Fruit fly (Drosophila melanogaster): ENCODE data around the gene CG8927.
A peak's percentile ranks its signal among the peaks of the same experiment; 100 is the strongest.

CG8927 gene

DNA sequence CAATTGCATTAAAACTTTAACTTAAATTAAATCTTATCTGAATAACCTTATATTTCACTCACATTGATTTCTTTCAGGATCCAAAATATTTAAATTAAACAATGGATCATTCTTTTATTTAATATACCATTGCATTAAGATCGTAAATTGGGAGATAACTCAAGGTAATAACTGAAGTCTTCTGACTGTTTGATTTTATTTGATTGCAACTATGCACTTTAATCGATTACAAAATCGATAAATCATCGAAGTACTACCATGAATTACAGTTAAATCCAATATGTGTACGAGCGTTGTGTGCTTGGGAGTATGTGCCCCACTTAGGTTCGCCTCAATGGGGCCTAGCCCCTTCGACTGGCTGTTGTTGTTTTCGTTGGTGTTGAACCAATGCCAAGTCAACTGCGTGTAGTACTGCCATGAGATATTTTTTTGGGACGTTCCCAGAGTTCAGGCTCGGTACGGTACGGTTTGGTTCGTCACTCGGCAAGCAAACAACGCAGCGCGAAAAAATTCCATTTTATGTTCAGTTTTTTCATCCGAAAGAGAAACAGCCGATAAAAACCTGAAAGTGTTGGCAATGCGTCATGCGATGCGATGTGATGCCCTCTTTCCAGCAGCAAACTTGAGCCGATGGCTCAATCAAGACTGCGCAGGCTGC is 31.2 kb downstream of the CG8927 start (continued):
- TF ChIP-seq CG17568 (GFP tag; optimal IDR thresholded peaks at IDR 0.05) (peak; percentile 7), Fer3 (tag; optimal IDR thresholded peaks at IDR 0.05) (no peak), lov (optimal IDR thresholded peaks at IDR 0.05) (no peak), lov (GFP tag; IDR thresholded peaks at IDR 0.05) (0 out of 3 replicates have a peak, but pooled peaks have one; percentile 55), chm (GFP tag; IDR thresholded peaks at IDR 0.05) (peak; percentile 51; the same call in 1 of the 2 replicates), CrebB (tag; optimal IDR thresholded peaks at IDR 0.05) (peak; percentile 8), CG34422 (GFP tag; IDR thresholded peaks at IDR 0.05) (no peak), CG10274 (GFP tag; optimal IDR thresholded peaks at IDR 0.05) (no peak), CG6765 (GFP tag; optimal IDR thresholded peaks at IDR 0.05) (no peak), CG1647 (GFP tag; optimal IDR thresholded peaks at IDR 0.05) (no peak), CG17802 (tag; optimal IDR thresholded peaks at IDR 0.05) (no peak), sens (GFP tag) (peak; percentile 40), org-1 (GFP tag; optimal IDR thresholded peaks at IDR 0.05) (peak; percentile 5), E2f2 (GFP tag; IDR thresholded peaks at IDR 0.05) (0 out of 2 replicates have a peak, but pooled peaks have one; percentile 10), bowl (GFP tag; IDR thresholded peaks at IDR 0.05) (no peak), Deaf1 (tag; optimal IDR thresholded peaks at IDR 0.05) (peak; percentile 35), Scr (GFP tag; IDR thresholded peaks at IDR 0.05; ENCODE audit: partially characterized antibody) (no peak), vvl (GFP tag; IDR thresholded peaks at IDR 0.05) (0 out of 2 replicates have a peak, but pooled peaks have one; percentile 6), sna (GFP tag; IDR thresholded peaks at IDR 0.05; ENCODE audit: partially characterized antibody) (peak; percentile 49; the same call in 1 of the 2 replicates), ken (GFP tag; IDR thresholded peaks at IDR 0.05) (0 out of 3 replicates have a peak, but pooled peaks have one; percentile 7), Atf-2 (GFP tag; optimal IDR thresholded peaks at IDR 0.05) (no peak), CG4328 (GFP tag; optimal IDR thresholded peaks at IDR 0.05) (no peak), odd (GFP tag; optimal IDR thresholded peaks at IDR 0.05) (no peak), Dip2 (GFP tag; IDR thresholded peaks at IDR 0.05) (no peak), CG13624 (GFP tag; optimal IDR thresholded peaks at IDR 0.05) (peak; percentile 0), Dip3 (GFP tag; optimal IDR thresholded peaks at IDR 0.05) (no peak), Med (GFP tag) (peak; percentile 75), CG4282 (GFP tag; optimal IDR thresholded peaks at IDR 0.05) (no peak), HLH3B (GFP tag; IDR thresholded peaks at IDR 0.05) (0 out of 2 replicates have a peak, but pooled peaks have one; percentile 4), rib (GFP tag; IDR thresholded peaks at IDR 0.05) (no peak), slp2 (GFP tag; optimal IDR thresholded peaks at IDR 0.05) (no peak), CG1529 (GFP tag; optimal IDR thresholded peaks at IDR 0.05) (no peak), CG2116 (GFP tag; optimal IDR thresholded peaks at IDR 0.05) (peak; percentile 52), Ptx1 (GFP tag; IDR thresholded peaks at IDR 0.05) (no peak), Abd-B (GFP tag; optimal IDR thresholded peaks at IDR 0.05) (no peak), Meics (GFP tag; optimal IDR thresholded peaks at IDR 0.05) (peak; percentile 31), Hr51 (GFP tag; optimal IDR thresholded peaks at IDR 0.05) (no peak), zen (tag; optimal IDR thresholded peaks at IDR 0.05) (no peak)

DNA sequence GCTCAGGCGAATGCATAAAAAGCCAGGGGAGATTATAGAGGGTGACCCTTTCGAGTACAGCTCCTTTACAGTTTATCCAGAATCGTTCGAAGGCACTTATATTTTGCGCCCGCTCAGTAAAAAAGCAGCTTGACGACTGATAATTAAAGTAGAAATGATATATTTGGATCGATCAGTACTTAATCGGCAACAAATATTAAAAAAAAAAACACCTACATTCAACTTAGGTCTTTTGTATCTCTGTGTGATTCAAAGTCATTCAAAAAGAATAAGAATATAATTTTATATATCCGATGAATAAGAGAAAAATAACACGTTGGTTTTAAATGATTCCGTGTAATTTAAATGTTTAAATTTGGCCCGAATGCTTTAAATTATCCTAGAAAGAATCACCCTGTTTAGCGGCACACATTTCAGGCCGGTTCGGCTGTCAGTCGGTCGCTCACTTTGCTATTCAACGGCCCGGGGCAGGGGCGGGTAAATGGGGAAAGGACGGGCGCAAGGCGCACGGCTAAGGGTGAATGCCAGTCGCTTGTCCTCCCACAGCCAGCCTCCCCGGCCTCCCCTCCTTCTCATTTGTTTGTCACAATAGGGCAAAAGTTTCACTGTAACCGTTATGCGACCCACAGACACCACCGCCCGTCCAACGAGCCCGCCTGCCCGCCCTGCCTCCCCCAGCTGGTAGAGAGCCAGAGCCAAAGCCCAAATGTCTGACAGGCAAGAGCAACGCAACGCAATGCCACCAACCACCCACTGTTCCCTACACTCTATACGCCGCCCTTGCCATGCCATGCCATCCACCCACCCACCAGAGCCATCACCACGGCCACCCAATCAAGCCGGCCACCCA is 32.3 kb downstream of the CG8927 start:
- TF ChIP-seq Meics (GFP tag; optimal IDR thresholded peaks at IDR 0.05) (peak; percentile 80), Fer1 (GFP tag; optimal IDR thresholded peaks at IDR 0.05) (peak; percentile 85), ind (GFP tag; optimal IDR thresholded peaks at IDR 0.05) (peak; percentile 13), cwo (GFP tag; optimal IDR thresholded peaks at IDR 0.05) (peak; percentile 72), CG12071 (GFP tag; optimal IDR thresholded peaks at IDR 0.05) (no peak), chif (GFP tag; optimal IDR thresholded peaks at IDR 0.05) (peak in 1 of 2 experiments; percentile 24), Blimp-1 (GFP tag; optimal IDR thresholded peaks at IDR 0.05) (peak; percentile 53), Nf-YA (GFP tag; IDR thresholded peaks at IDR 0.05) (no peak), insv (GFP tag; optimal IDR thresholded peaks at IDR 0.05) (no peak), CG15601 (tag; optimal IDR thresholded peaks at IDR 0.05) (peak; percentile 29), CG14050 (GFP tag; IDR thresholded peaks at IDR 0.05) (no peak), CG32767 (GFP tag; IDR thresholded peaks at IDR 0.05) (no peak), CG3407 (GFP tag; optimal IDR thresholded peaks at IDR 0.05) (peak; percentile 51)
